Worm (Caenorhabditis elegans): ENCODE results near the gene btb-14.

DNA sequence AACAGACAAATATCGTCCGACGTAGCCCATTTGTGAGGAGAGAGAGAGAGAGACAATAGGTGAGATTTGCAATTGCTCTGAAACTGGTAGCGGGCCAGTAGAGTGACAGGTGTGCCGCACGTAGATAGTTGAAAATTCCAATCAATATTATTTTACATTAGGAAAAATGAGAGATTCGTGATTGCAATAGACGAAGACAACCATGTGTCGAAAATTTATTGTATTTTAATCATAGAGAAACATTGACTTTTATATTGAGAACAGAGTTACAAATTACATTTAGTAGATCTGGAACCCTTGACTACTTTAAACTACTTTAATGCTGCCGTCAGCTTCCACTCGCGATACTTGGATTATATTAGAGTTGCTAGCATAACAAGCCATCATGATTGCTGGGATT is 29.2 kb downstream of the btb-14 start, which contains the start of gene Y57A10C.1:
- TF ChIP-seq hnd-1 (tag; optimal IDR thresholded peaks at IDR 0.05) (no peak), pes-1 (GFP tag; IDR thresholded peaks at IDR 0.05) (no peak), sea-1 (GFP tag; conservative IDR thresholded peaks at IDR 0.05) (no peak), ama-1 (optimal IDR thresholded peaks at IDR 0.05) (no peak), F13C5.2 (tag; optimal IDR thresholded peaks at IDR 0.05) (no peak), ets-7 (tag; optimal IDR thresholded peaks at IDR 0.05) (no peak)

Data from whole organism, early embryonic.